Fruit fly (Drosophila melanogaster) whole organism, embryonic: ENCODE results near the gene CG11975.

Experiments
- Ada2b ChIP-seq: fragments of 200-800 bp; sonication (Bioruptor generic); IDR thresholded peaks from 2 replicates; pipeline ENCODE4 v1.3.6; 2022; ENCODE audit warnings: missing biosample characterization, missing genetic modification characterization
- BEAF-32 ChIP-seq: fragments of 200-800 bp; sonication (Bioruptor generic); optimal IDR thresholded peaks from 3 replicates; lab custom pipeline; 2017; ENCODE audit warnings: missing biosample characterization, missing genetic modification characterization, mild to moderate bottlenecking, moderate library complexity, missing genetic modification reagents
- CG10979 ChIP-seq: fragments of 200-800 bp; sonication (Bioruptor generic); optimal IDR thresholded peaks from 2 replicates; lab custom pipeline; 2018; ENCODE audit warnings: missing biosample characterization, mild to moderate bottlenecking, missing genetic modification characterization, moderate library complexity
- CG13624 ChIP-seq: fragments of 200-800 bp; sonication (Bioruptor generic); optimal IDR thresholded peaks from 2 replicates; lab custom pipeline; 2016; ENCODE audit warnings: missing biosample characterization, missing genetic modification characterization
- CG14441 ChIP-seq: fragments of 200-800 bp; sonication (Bioruptor generic); IDR thresholded peaks from 2 replicates; pipeline ENCODE4 v1.3.6; 2022; ENCODE audit warnings: missing biosample characterization, missing genetic modification characterization
- CG15514 ChIP-seq: fragments of 200-800 bp; sonication (Bioruptor generic); optimal IDR thresholded peaks from 3 replicates; lab custom pipeline; 2017; ENCODE audit warnings: missing biosample characterization, missing genetic modification characterization, mild to moderate bottlenecking, moderate library complexity, missing genetic modification reagents
- CG15601 ChIP-seq: fragments of 200-800 bp; sonication (Bioruptor generic); optimal IDR thresholded peaks from 3 replicates; lab custom pipeline; 2019; ENCODE audit warnings: missing biosample characterization, mild to moderate bottlenecking, missing genetic modification characterization, moderate library complexity
- CG1603 ChIP-seq: fragments of 200-800 bp; sonication (Bioruptor generic); optimal IDR thresholded peaks from 2 replicates; lab custom pipeline; 2019; ENCODE audit warnings: missing biosample characterization, mild to moderate bottlenecking, missing genetic modification characterization, moderate library complexity
- CG30403 ChIP-seq: fragments of 200-800 bp; sonication (Bioruptor generic); optimal IDR thresholded peaks from 3 replicates; lab custom pipeline; 2016; ENCODE audit warnings: missing biosample characterization, missing genetic modification characterization
- CG31441 ChIP-seq: fragments of 200-800 bp; sonication (Bioruptor generic); IDR thresholded peaks from 2 replicates; pipeline ENCODE4 v1.3.6; 2022; ENCODE audit warnings: missing biosample characterization, missing genetic modification characterization
- CG32767 ChIP-seq: fragments of 200-800 bp; sonication (Bioruptor generic); IDR thresholded peaks from 2 replicates; pipeline ENCODE4 v1.3.6; 2022; ENCODE audit warnings: missing biosample characterization, missing genetic modification characterization
- CG3726 ChIP-seq: fragments of 200-800 bp; sonication (Bioruptor generic); IDR thresholded peaks from 3 replicates; pipeline ENCODE4, ENCODE4 v1.3.6; 2022; ENCODE audit warnings: missing biosample characterization, missing genetic modification characterization
- CG4360 ChIP-seq: fragments of 200-800 bp; sonication (Bioruptor generic); IDR thresholded peaks from 2 replicates; pipeline ENCODE4 v1.3.6; 2022; ENCODE audit warnings: missing biosample characterization, missing genetic modification characterization
- CG4707 ChIP-seq: fragments of 200-800 bp; sonication (Bioruptor generic); optimal IDR thresholded peaks from 2 replicates; lab custom pipeline; 2018; ENCODE audit warnings: missing biosample characterization, mild to moderate bottlenecking, missing genetic modification characterization, moderate library complexity
- CG7372 ChIP-seq: fragments of 200-800 bp; sonication (Bioruptor generic); IDR thresholded peaks from 2 replicates; pipeline ENCODE4 v1.3.6; 2022; ENCODE audit warnings: missing biosample characterization, missing genetic modification characterization
- CG7839 ChIP-seq: fragments of 200-800 bp; sonication (Bioruptor generic); optimal IDR thresholded peaks from 3 replicates; lab custom pipeline; 2018; ENCODE audit warnings: missing biosample characterization, mild to moderate bottlenecking, missing genetic modification characterization, moderate library complexity
- CG8388 ChIP-seq: fragments of 200-800 bp; sonication (Bioruptor generic); optimal IDR thresholded peaks from 2 replicates; lab custom pipeline; 2019; ENCODE audit warnings: missing biosample characterization, mild to moderate bottlenecking, missing genetic modification characterization, moderate library complexity
- CG8924 ChIP-seq: fragments of 200-800 bp; optimal IDR thresholded peaks from 3 replicates; lab custom pipeline; 2019; ENCODE audit warnings: missing biosample characterization, mild to moderate bottlenecking, missing genetic modification characterization, moderate library complexity
- CG9817 ChIP-seq: fragments of 200-800 bp; sonication (Bioruptor generic); optimal IDR thresholded peaks from 2 replicates; lab custom pipeline; 2018; ENCODE audit warnings: missing biosample characterization, mild to moderate bottlenecking, missing genetic modification characterization, moderate library complexity
- D19A ChIP-seq: fragments of 200-800 bp; optimal IDR thresholded peaks from 3 replicates; lab custom pipeline; 2019; ENCODE audit warnings: missing biosample characterization, mild to moderate bottlenecking, missing genetic modification characterization, moderate library complexity
- Dip2 ChIP-seq: fragments of 200-800 bp; sonication (Bioruptor generic); IDR thresholded peaks from 2 replicates; pipeline ENCODE4 v1.3.6; 2022; ENCODE audit warnings: missing biosample characterization, missing genetic modification characterization
- Drgx ChIP-seq: fragments of 200-800 bp; sonication (Bioruptor generic); IDR thresholded peaks from 2 replicates; pipeline ENCODE4 v1.3.6; 2022; ENCODE audit warnings: missing biosample characterization, missing genetic modification characterization
- E2f1 ChIP-seq: fragments of 200-800 bp; sonication (Bioruptor generic); IDR thresholded peaks from 2 replicates; pipeline ENCODE4 v1.3.6; 2022; ENCODE audit warnings: missing biosample characterization, missing genetic modification characterization
- Hr3 ChIP-seq: fragments of 200-800 bp; sonication (Bioruptor generic); optimal IDR thresholded peaks from 3 replicates; lab custom pipeline; 2016; ENCODE audit warnings: missing biosample characterization, missing genetic modification characterization
- Meics ChIP-seq: fragments of 200-800 bp; sonication (Bioruptor generic); optimal IDR thresholded peaks from 2 replicates; lab custom pipeline; 2017; ENCODE audit warnings: missing biosample characterization, mild to moderate bottlenecking, missing genetic modification characterization
- NK7.1 ChIP-seq: fragments of 200-800 bp; sonication (Bioruptor generic); optimal IDR thresholded peaks from 3 replicates; lab custom pipeline; 2016; ENCODE audit warnings: missing biosample characterization, missing genetic modification characterization
- Neu2 ChIP-seq: fragments of 200-800 bp; sonication (Bioruptor generic); optimal IDR thresholded peaks from 3 replicates; lab custom pipeline; 2016; ENCODE audit warnings: missing biosample characterization, missing genetic modification characterization, borderline replicate concordance
- Oli ChIP-seq: fragments of 200-800 bp; sonication (Bioruptor generic); optimal IDR thresholded peaks from 2 replicates; lab custom pipeline; 2018; ENCODE audit warnings: missing biosample characterization, mild to moderate bottlenecking, missing genetic modification characterization, moderate library complexity
- Ptx1 ChIP-seq: fragments of 200-800 bp; sonication (Bioruptor generic); IDR thresholded peaks from 2 replicates; pipeline ENCODE4 v1.3.6; 2022; ENCODE audit warnings: missing biosample characterization, missing genetic modification characterization
- Sry-δ ChIP-seq: fragments of 200-800 bp; sonication (Bioruptor generic); optimal IDR thresholded peaks from 2 replicates; lab custom pipeline; 2016; ENCODE audit warnings: missing biosample characterization, missing genetic modification characterization
- Stat92E ChIP-seq, 3 experiments: fragments of >200 bp in 2 of 3; fragments of 200-800 bp in 1 of 3; sonication (Bioruptor generic) in 1 of 3; optimal IDR thresholded peaks; 2 replicates each; lab custom pipeline; 2017 to 2019; ENCODE audit warnings: missing biosample characterization in 3 of 3, missing genetic modification characterization in 3 of 3, mild to moderate bottlenecking in 1 of 3, moderate library complexity in 1 of 3
- ash1 ChIP-seq: fragments of 200-800 bp; sonication (Bioruptor generic); optimal IDR thresholded peaks from 2 replicates; lab custom pipeline; 2018; ENCODE audit warnings: missing biosample characterization, mild to moderate bottlenecking, missing genetic modification characterization
- az2 ChIP-seq: fragments of 200-800 bp; sonication (Bioruptor generic); optimal IDR thresholded peaks from 3 replicates; lab custom pipeline; 2016; ENCODE audit warnings: missing biosample characterization, missing genetic modification characterization
- bcd ChIP-seq: fragments of 200-800 bp; sonication (Bioruptor generic); optimal IDR thresholded peaks from 2 replicates; lab custom pipeline; 2017; ENCODE audit warnings: missing biosample characterization, mild to moderate bottlenecking, missing genetic modification characterization
- crol ChIP-seq: fragments of 200-800 bp; sonication (Bioruptor generic); IDR thresholded peaks from 2 replicates; pipeline ENCODE4 v1.3.6; 2022; ENCODE audit warnings: missing biosample characterization, missing genetic modification characterization
- dm ChIP-seq: fragments of 200-800 bp; sonication (Bioruptor generic); optimal IDR thresholded peaks from 3 replicates; lab custom pipeline; 2016; ENCODE audit warnings: missing biosample characterization, missing genetic modification characterization
- dysf ChIP-seq: fragments of 200-800 bp; sonication (Bioruptor generic); IDR thresholded peaks from 3 replicates; pipeline ENCODE4 v1.3.6; 2022; ENCODE audit warnings: missing biosample characterization, missing genetic modification characterization
- en ChIP-seq: fragments of 200-800 bp; sonication (Bioruptor generic); optimal IDR thresholded peaks from 2 replicates; lab custom pipeline; 2016; ENCODE audit warnings: missing biosample characterization, missing genetic modification characterization
- esg ChIP-seq: fragments of 200-800 bp; sonication (Bioruptor generic); conservative IDR thresholded peaks from 2 replicates; pipeline ENCODE4 v1.3.6; 2022; ENCODE audit warnings: missing biosample characterization, missing genetic modification characterization
- grau ChIP-seq: fragments of 200-800 bp; optimal IDR thresholded peaks from 3 replicates; lab custom pipeline; 2019; ENCODE audit warnings: missing biosample characterization, mild to moderate bottlenecking, missing genetic modification characterization, moderate library complexity
- hkb ChIP-seq, 2 experiments: fragments of 200-800 bp in 1 of 2; fragments of >200 bp in 1 of 2; sonication (Bioruptor generic) in 1 of 2; IDR thresholded peaks in 1 of 2; optimal IDR thresholded peaks in 1 of 2; 2 replicates each; pipeline versions ENCODE4 v1.3.6 to Lab custom; 2017 to 2022; ENCODE audit warnings: missing biosample characterization in 1 of 2, missing genetic modification characterization in 1 of 2
- ken ChIP-seq: fragments of 200-800 bp; sonication (Bioruptor generic); IDR thresholded peaks from 3 replicates; pipeline ENCODE4 v1.3.6; 2022; ENCODE audit warnings: missing biosample characterization, missing genetic modification characterization
- pnt ChIP-seq: fragments of 200-800 bp; sonication (Bioruptor generic); optimal IDR thresholded peaks from 3 replicates; lab custom pipeline; 2016; ENCODE audit warnings: missing biosample characterization, missing genetic modification characterization
- sens ChIP-seq: fragments of 200-800 bp; sonication (Bioruptor generic); peaks from one replicate; lab custom pipeline; 2016; ENCODE audit warnings: missing biosample characterization, missing genetic modification characterization
- sug ChIP-seq: fragments of 200-800 bp; optimal IDR thresholded peaks from 2 replicates; lab custom pipeline; 2019; ENCODE audit warnings: missing biosample characterization, mild to moderate bottlenecking, missing genetic modification characterization, moderate library complexity
- toy ChIP-seq: fragments of 200-800 bp; sonication (Bioruptor generic); IDR thresholded peaks from 2 replicates; pipeline ENCODE4 v1.3.6; 2022; ENCODE audit warnings: missing biosample characterization, missing genetic modification characterization
- wek ChIP-seq: fragments of 200-800 bp; sonication (Bioruptor generic); optimal IDR thresholded peaks from 3 replicates; lab custom pipeline; 2018; ENCODE audit warnings: missing biosample characterization, mild to moderate bottlenecking, missing genetic modification characterization, moderate library complexity
- z ChIP-seq: fragments of 200-800 bp; sonication (Bioruptor generic); IDR thresholded peaks from 3 replicates; pipeline ENCODE4 v1.3.6; 2022; ENCODE audit warnings: missing biosample characterization, missing genetic modification characterization

The CG11975 gene

DNA sequence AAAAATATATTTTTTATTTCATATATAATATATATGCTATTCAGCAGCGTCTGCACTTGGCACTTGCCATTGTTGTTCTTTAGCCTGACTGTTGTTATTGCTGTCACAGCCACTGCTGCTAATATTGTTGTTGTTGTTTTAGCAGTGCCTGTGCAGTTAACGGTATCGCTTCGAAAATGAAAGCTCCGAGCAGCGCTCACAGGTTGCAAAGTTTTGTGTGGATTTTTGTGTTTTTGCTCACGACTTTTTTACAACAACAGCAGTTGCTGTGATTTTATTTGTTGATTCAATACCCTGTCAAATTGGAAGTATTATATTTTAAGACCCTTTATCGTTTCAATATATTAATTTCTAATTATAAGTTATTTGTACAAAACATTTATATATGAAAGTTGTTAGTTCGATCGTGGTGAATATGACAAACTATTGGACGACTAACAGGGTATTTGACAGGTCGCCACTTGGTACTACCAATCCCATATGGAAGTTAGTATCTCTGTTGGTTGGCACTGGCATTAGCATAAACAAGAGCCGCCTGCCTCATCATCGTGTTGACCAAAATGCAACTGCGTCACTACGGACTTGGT lies 29.2 kb upstream of the CG11975 start (continued):
- TF ChIP-seq Ptx1 (GFP tag; lab: Robert Waterston, UW) = 0 out of 2 replicates have a peak, but pooled peaks have one; percentile 31
- TF ChIP-seq CG31441 (GFP tag; lab: Robert Waterston, UW) = peak; percentile 73
- TF ChIP-seq bcd (GFP tag; lab: Kevin White, UChicago) = peak; percentile 19
- 0 out of 3 replicates have a peak, but pooled peaks have one; percentile 32 for TF ChIP-seq CG3726
- no peak for TF ChIP-seq z (GFP tag; lab: Robert Waterston, UW)
- TF ChIP-seq CG4707 (GFP tag; lab: Kevin White, UChicago) = peak; percentile 19
- peak; percentile 63 for TF ChIP-seq CG4360 (GFP tag; lab: Robert Waterston, UW)
- no peak for TF ChIP-seq sens (GFP tag; lab: Kevin White, UChicago)
- TF ChIP-seq az2 = peak; percentile 18
- no peak for TF ChIP-seq ash1 (GFP tag; lab: Kevin White, UChicago)
- TF ChIP-seq CG14441 (GFP tag; lab: Robert Waterston, UW) = 0 out of 2 replicates have a peak, but pooled peaks have one; percentile 22
- no peak for TF ChIP-seq esg
- 0 out of 2 replicates have a peak, but pooled peaks have one; percentile 16 for TF ChIP-seq CG7372 (GFP tag; lab: Robert Waterston, UW)
- TF ChIP-seq CG9817 (tag; lab: Kevin White, UChicago) = no peak
- TF ChIP-seq CG32767 = no peak
- TF ChIP-seq wek (GFP tag; lab: Kevin White, UChicago) = no peak
- peak; percentile 31; the same call in 1 of the 2 replicates for TF ChIP-seq crol (GFP tag; lab: Robert Waterston, UW)
- TF ChIP-seq Neu2 (GFP tag; lab: Kevin White, UChicago) = no peak
- 0 out of 2 replicates have a peak, but pooled peaks have one; percentile 20 for TF ChIP-seq Drgx (GFP tag; lab: Robert Waterston, UW)
- peak; percentile 30 for TF ChIP-seq D19A
- TF ChIP-seq CG15514 = no peak
- no peak for TF ChIP-seq Meics (GFP tag; lab: Kevin White, UChicago)
- TF ChIP-seq Ada2b = peak; percentile 20; the same call in 1 of the 2 replicates
- peak; percentile 48 for TF ChIP-seq CG7839 (tag; lab: Kevin White, UChicago)
- peak; percentile 44 for TF ChIP-seq CG8388 (GFP tag; lab: Kevin White, UChicago)
- TF ChIP-seq CG10979 (tag; lab: Kevin White, UChicago) = peak; percentile 41
- TF ChIP-seq CG13624 (GFP tag; lab: Kevin White, UChicago) = no peak
- no peak for TF ChIP-seq Sry-δ (GFP tag; lab: Kevin White, UChicago)
- 0 out of 2 replicates have a peak, but pooled peaks have one; percentile 8 for TF ChIP-seq E2f1
- TF ChIP-seq dysf = 0 out of 3 replicates have a peak, but pooled peaks have one; percentile 40
- no peak for TF ChIP-seq pnt (GFP tag; lab: Kevin White, UChicago)
- TF ChIP-seq Stat92E (GFP tag; optimal IDR thresholded peaks at IDR 0.05; lab: Kevin White, UChicago) = no peak
- TF ChIP-seq Hr3 (GFP tag; lab: Kevin White, UChicago) = no peak
- TF ChIP-seq sug = no peak
- peak; percentile 35 for TF ChIP-seq CG8924 (tag; lab: Kevin White, UChicago)
- peak; percentile 32 for TF ChIP-seq grau (tag; lab: Kevin White, UChicago)
- peak; percentile 64 for TF ChIP-seq CG1603 (tag; lab: Kevin White, UChicago)
- TF ChIP-seq CG15601 (tag; lab: Kevin White, UChicago) = peak; percentile 2
- TF ChIP-seq hkb (optimal IDR thresholded peaks at IDR 0.05; lab: Kevin White, UChicago) = no peak
- 0 out of 2 replicates have a peak, but pooled peaks have one; percentile 25 for TF ChIP-seq hkb (GFP tag; IDR thresholded peaks at IDR 0.05; lab: Robert Waterston, UW)
- no peak for TF ChIP-seq NK7.1 (GFP tag; lab: Kevin White, UChicago)
- peak; percentile 68; the same call in 2 of the 3 replicates for TF ChIP-seq ken
- TF ChIP-seq dm = no peak
- no peak for TF ChIP-seq BEAF-32 (GFP tag; lab: Kevin White, UChicago)
- TF ChIP-seq Oli = peak; percentile 48
- TF ChIP-seq en (GFP tag; lab: Kevin White, UChicago) = no peak
- peak; percentile 5 for TF ChIP-seq CG30403
- no peak for TF ChIP-seq Dip2
- TF ChIP-seq toy (GFP tag; lab: Robert Waterston, UW) = no peak
- TF ChIP-seq, all 482 proteins: peak for 89
